Worm (Caenorhabditis elegans) whole organism, young adult: ENCODE results near the gene met-2.
A peak's percentile ranks its signal among the peaks of the same experiment; 100 is the strongest.

Experiments
- B0019.2 ChIP-seq: fragments of 200-800 bp; sonication (Bioruptor generic); conservative IDR thresholded peaks from 2 replicates; pipeline ENCODE4 v1.3.6; 2022; ENCODE audit warnings: missing genetic modification reagents, missing genetic modification characterization, missing compliant biosample characterization
- F57C9.4 ChIP-seq: sonication (generic microtip); optimal IDR thresholded peaks from 2 replicates; lab custom pipeline; 2017; ENCODE audit warnings: mild to moderate bottlenecking, missing genetic modification characterization, missing compliant biosample characterization
- Y53F4B.3 ChIP-seq: fragments of 200-800 bp; sonication (Bioruptor generic); IDR thresholded peaks from 2 replicates; pipeline ENCODE4 v1.3.6; 2022; ENCODE audit warnings: missing genetic modification reagents, missing genetic modification characterization, missing compliant biosample characterization
- Y53G8AR.9 ChIP-seq: fragments of 200-800 bp; sonication (Bioruptor generic); conservative IDR thresholded peaks from 2 replicates; pipeline ENCODE4 v1.3.6; 2022; ENCODE audit warnings: missing genetic modification reagents, missing genetic modification characterization, missing compliant biosample characterization
- Y79H2A.3 ChIP-seq: fragments of 200-800 bp; sonication (Bioruptor generic); conservative IDR thresholded peaks from 2 replicates; pipeline ENCODE4 v1.3.6; 2022; ENCODE audit warnings: missing genetic modification reagents, missing genetic modification characterization, missing compliant biosample characterization
- ama-1 ChIP-seq, 3 experiments: fragments of 150-350 bp in 1 of 3; sonication (generic microtip) in 2 of 3; optimal IDR thresholded peaks; 2 replicates each; lab custom pipeline; 2014 to 2018; ENCODE audit warnings: missing biosample characterization in 2 of 3, missing genetic modification characterization in 2 of 3, missing genetic modification reagents in 2 of 3
- aptf-2 ChIP-seq: fragments of 200-800 bp; sonication (Bioruptor generic); conservative IDR thresholded peaks from 2 replicates; pipeline ENCODE4 v1.3.6; 2022; ENCODE audit warnings: missing genetic modification reagents, missing genetic modification characterization, missing compliant biosample characterization
- bed-1 ChIP-seq: fragments of 200-800 bp; sonication (Bioruptor generic); IDR thresholded peaks from 2 replicates; pipeline ENCODE4 v1.3.6; 2022; ENCODE audit warnings: missing genetic modification reagents, missing genetic modification characterization, missing compliant biosample characterization
- bed-2 ChIP-seq: fragments of 200-800 bp; sonication (Bioruptor generic); IDR thresholded peaks from 2 replicates; pipeline ENCODE4 v1.3.6; 2022; ENCODE audit warnings: missing genetic modification reagents, missing genetic modification characterization, missing compliant biosample characterization
- cebp-1 ChIP-seq, 2 experiments: fragments of 200-800 bp in 1 of 2; sonication (Bioruptor generic) in 1 of 2; sonication (generic microtip) in 1 of 2; IDR thresholded peaks in 1 of 2; optimal IDR thresholded peaks in 1 of 2; 2 replicates each; pipeline versions ENCODE4 v1.3.6 to Lab custom; 2017 to 2022; ENCODE audit warnings: missing compliant biosample characterization in 2 of 2, missing genetic modification characterization in 2 of 2, mild to moderate bottlenecking in 1 of 2, missing genetic modification reagents in 1 of 2, moderate library complexity in 1 of 2
- ceh-100 ChIP-seq: fragments of 200-800 bp; sonication (Bioruptor generic); IDR thresholded peaks from 2 replicates; pipeline ENCODE4 v1.3.6; 2022; ENCODE audit warnings: missing genetic modification reagents, missing genetic modification characterization, missing compliant biosample characterization
- ceh-40 ChIP-seq: fragments of 200-800 bp; sonication (Bioruptor generic); IDR thresholded peaks from 2 replicates; pipeline ENCODE4 v1.3.6; 2022; ENCODE audit warnings: missing genetic modification characterization, missing compliant biosample characterization
- ceh-58 ChIP-seq: fragments of 200-800 bp; sonication (Bioruptor generic); IDR thresholded peaks from 2 replicates; pipeline ENCODE4 v1.3.6; 2022; ENCODE audit warnings: missing genetic modification characterization, missing compliant biosample characterization
- ceh-79 ChIP-seq: sonication (generic microtip); optimal IDR thresholded peaks from 2 replicates; lab custom pipeline; 2017; ENCODE audit warnings: mild to moderate bottlenecking, missing genetic modification characterization, missing compliant biosample characterization
- chd-7 ChIP-seq: sonication (generic microtip); optimal IDR thresholded peaks from 2 replicates; lab custom pipeline; 2016; ENCODE audit warnings: mild to moderate bottlenecking, missing genetic modification characterization, moderate library complexity, missing compliant biosample characterization
- dox-1 ChIP-seq: fragments of 200-800 bp; sonication (Bioruptor generic); IDR thresholded peaks from 2 replicates; pipeline ENCODE4 v1.3.6; 2022; ENCODE audit warnings: missing genetic modification reagents, missing genetic modification characterization, missing compliant biosample characterization
- dpl-1 ChIP-seq: fragments of 150-350 bp; optimal IDR thresholded peaks from 2 replicates; lab custom pipeline; 2014; ENCODE audit warnings: missing biosample characterization, missing genetic modification reagents, missing genetic modification characterization
- egl-18 ChIP-seq: fragments of 200-800 bp; sonication (Bioruptor generic); IDR thresholded peaks from 2 replicates; pipeline ENCODE4 v1.3.6; 2022; ENCODE audit warnings: missing genetic modification reagents, missing genetic modification characterization, missing compliant biosample characterization
- egl-44 ChIP-seq: fragments of 200-800 bp; sonication (Bioruptor generic); IDR thresholded peaks from 2 replicates; pipeline ENCODE4 v1.3.6; 2022; ENCODE audit warnings: missing genetic modification reagents, missing genetic modification characterization, missing compliant biosample characterization
- ekl-4 ChIP-seq: fragments of 200-800 bp; sonication (Bioruptor generic); IDR thresholded peaks from 2 replicates; pipeline ENCODE4 v1.3.6; 2022; ENCODE audit warnings: missing genetic modification reagents, missing genetic modification characterization, missing compliant biosample characterization
- ets-4 ChIP-seq: fragments of 200-800 bp; sonication (Bioruptor generic); optimal IDR thresholded peaks from 2 replicates; lab custom pipeline; 2018; ENCODE audit warnings: mild to moderate bottlenecking, missing genetic modification characterization, missing compliant biosample characterization
- hlh-26 ChIP-seq: fragments of 200-800 bp; sonication (Bioruptor generic); conservative IDR thresholded peaks from 2 replicates; pipeline ENCODE4 v1.3.6; 2022; ENCODE audit warnings: missing genetic modification reagents, missing genetic modification characterization, missing compliant biosample characterization
- hrde-1 ChIP-seq: sonication (generic microtip); optimal IDR thresholded peaks from 2 replicates; lab custom pipeline; 2016; ENCODE audit warnings: missing genetic modification characterization, mild to moderate bottlenecking, missing compliant biosample characterization, moderate library complexity, missing genotype, missing genetic modification reagents, borderline replicate concordance
- lag-1 ChIP-seq: fragments of 200-800 bp; sonication (Bioruptor generic); IDR thresholded peaks from 2 replicates; pipeline ENCODE4 v1.3.6; 2022; ENCODE audit warnings: missing genetic modification reagents, missing genetic modification characterization, missing compliant biosample characterization
- let-526 ChIP-seq: fragments of 200-800 bp; sonication (Bioruptor generic); IDR thresholded peaks from 2 replicates; pipeline ENCODE4 v1.3.6; 2022; ENCODE audit warnings: missing genetic modification reagents, missing genetic modification characterization, missing compliant biosample characterization
- lin-35 ChIP-seq, 3 experiments: fragments of 150-350 bp in 2 of 3; sonication (generic microtip) in 1 of 3; optimal IDR thresholded peaks; 2 replicates each; lab custom pipeline; 2014 to 2018; ENCODE audit warnings: missing biosample characterization in 3 of 3, missing genetic modification characterization in 3 of 3, missing genetic modification reagents in 3 of 3
- lin-54 ChIP-seq: fragments of 200-800 bp; sonication (Bioruptor generic); optimal IDR thresholded peaks from 2 replicates; lab custom pipeline; 2018; ENCODE audit warnings: mild to moderate bottlenecking, missing genetic modification characterization, missing compliant biosample characterization
- lir-1 ChIP-seq: fragments of 200-800 bp; sonication (Bioruptor generic); conservative IDR thresholded peaks from 2 replicates; pipeline ENCODE4 v1.3.6; 2022; ENCODE audit warnings: missing genetic modification reagents, missing genetic modification characterization, missing compliant biosample characterization
- madf-6 ChIP-seq: fragments of 200-800 bp; sonication (Bioruptor generic); IDR thresholded peaks from 2 replicates; pipeline ENCODE4 v1.3.6; 2022; ENCODE audit warnings: missing genetic modification reagents, missing genetic modification characterization, missing compliant biosample characterization
- mcd-1 ChIP-seq: fragments of 200-800 bp; sonication (Bioruptor generic); IDR thresholded peaks from 2 replicates; pipeline ENCODE4 v1.3.6; 2022; ENCODE audit warnings: missing genetic modification reagents, missing genetic modification characterization, missing compliant biosample characterization
- nhr-120 ChIP-seq: fragments of 200-800 bp; sonication (Bioruptor generic); IDR thresholded peaks from 2 replicates; pipeline ENCODE4 v1.3.6; 2022; ENCODE audit warnings: missing genetic modification characterization, missing compliant biosample characterization
- nhr-80 ChIP-seq: sonication (generic microtip); optimal IDR thresholded peaks from 2 replicates; lab custom pipeline; 2016; ENCODE audit warnings: missing genetic modification characterization, missing compliant biosample characterization
- pbrm-1 ChIP-seq: fragments of 200-800 bp; sonication (Bioruptor generic); IDR thresholded peaks from 2 replicates; pipeline ENCODE4 v1.3.6; 2022; ENCODE audit warnings: missing genetic modification reagents, missing genetic modification characterization, missing compliant biosample characterization
- rcor-1 ChIP-seq: fragments of 200-800 bp; sonication (Bioruptor generic); IDR thresholded peaks from 2 replicates; pipeline ENCODE4 v1.3.6; 2022; ENCODE audit warnings: missing genetic modification reagents, missing genetic modification characterization, missing compliant biosample characterization
- sdz-38 ChIP-seq: sonication (generic microtip); optimal IDR thresholded peaks from 2 replicates; lab custom pipeline; 2016; ENCODE audit warnings: missing genotype, missing genetic modification characterization, missing compliant biosample characterization
- snpc-3.4 ChIP-seq: sonication (generic microtip); optimal IDR thresholded peaks from 2 replicates; lab custom pipeline; 2017; ENCODE audit warnings: missing genetic modification characterization, mild to moderate bottlenecking, missing compliant biosample characterization, antibody characterized with exemption, moderate library complexity, missing genotype, missing genetic modification reagents
- snpc-4 ChIP-seq, 5 experiments: fragments of 150-350 bp in 1 of 5; sonication (generic microtip) in 4 of 5; optimal IDR thresholded peaks; 2 replicates each; lab custom pipeline; 2014 to 2018; ENCODE audit warnings: missing genetic modification characterization in 5 of 5, missing biosample characterization in 3 of 5, antibody characterized with exemption in 2 of 5, mild to moderate bottlenecking in 2 of 5, missing compliant biosample characterization in 2 of 5, missing genotype in 2 of 5, moderate library complexity in 2 of 5, missing genetic modification reagents in 1 of 5
- sptf-2 ChIP-seq: fragments of 200-800 bp; sonication (Bioruptor generic); optimal IDR thresholded peaks from 2 replicates; lab custom pipeline; 2018; ENCODE audit warnings: mild to moderate bottlenecking, missing genetic modification characterization, missing compliant biosample characterization
- tlf-1 ChIP-seq: fragments of 200-800 bp; sonication (Bioruptor generic); optimal IDR thresholded peaks from 2 replicates; lab custom pipeline; 2018; ENCODE audit warnings: mild to moderate bottlenecking, missing genetic modification characterization, missing compliant biosample characterization
- zfh-2 ChIP-seq: fragments of 200-800 bp; sonication (Bioruptor generic); conservative IDR thresholded peaks from 2 replicates; pipeline ENCODE4 v1.3.6; 2022; ENCODE audit warnings: missing genetic modification reagents, missing genetic modification characterization, missing compliant biosample characterization
- zim-3 ChIP-seq: sonication (generic microtip); optimal IDR thresholded peaks from 2 replicates; lab custom pipeline; 2017; ENCODE audit warnings: mild to moderate bottlenecking, missing genetic modification characterization, moderate library complexity, missing compliant biosample characterization

The met-2 gene

ce11 chrIII:8358213-8358672, 16.9 kb upstream of the met-2 start, which contains the start of the genes R05D3.8 and rfp-1 (continued):
- TF ChIP-seq zfh-2 (GFP tag; lab: Robert Waterston, UW) (no peak), snpc-4 (GFP tag; optimal IDR thresholded peaks at IDR 0.05; lab: Kevin White, UChicago) (no peak), snpc-4 (tag; optimal IDR thresholded peaks at IDR 0.05; lab: Kevin White, UChicago) (peak in 1 of 4 experiments; percentile 63), nhr-120 (no peak), let-526 (GFP tag; lab: Robert Waterston, UW) (no peak), lir-1 (GFP tag; lab: Robert Waterston, UW) (no peak; the same call in 1 of the 2 replicates), lag-1 (GFP tag; lab: Robert Waterston, UW) (no peak), Y79H2A.3 (GFP tag; lab: Robert Waterston, UW) (0 out of 2 replicates have a peak, but pooled peaks have one; percentile 50), ekl-4 (GFP tag; lab: Robert Waterston, UW) (peak; percentile 49; the same call in 1 of the 2 replicates), ceh-100 (no peak), ama-1 (optimal IDR thresholded peaks at IDR 0.05; lab: Kevin White, UChicago) (no peak), ama-1 (GFP tag; optimal IDR thresholded peaks at IDR 0.05; lab: Kevin White, UChicago) (peak in 1 of 2 experiments; percentile 14), pbrm-1 (GFP tag; lab: Robert Waterston, UW) (0 out of 2 replicates have a peak, but pooled peaks have one; percentile 34), tlf-1 (peak; percentile 12), ceh-40 (GFP tag; lab: Robert Waterston, UW) (no peak), madf-6 (peak; percentile 87), snpc-3.4 (no peak), cebp-1 (GFP tag; IDR thresholded peaks at IDR 0.05; lab: Robert Waterston, UW) (no peak), cebp-1 (tag; optimal IDR thresholded peaks at IDR 0.05; lab: Kevin White, UChicago) (peak; percentile 67), egl-44 (no peak), ets-4 (GFP tag; lab: Kevin White, UChicago) (no peak), nhr-80 (tag; lab: Kevin White, UChicago) (peak; percentile 31), sdz-38 (tag; lab: Kevin White, UChicago) (no peak), bed-1 (GFP tag; lab: Robert Waterston, UW) (no peak), aptf-2 (GFP tag; lab: Robert Waterston, UW) (no peak), zim-3 (no peak), F57C9.4 (no peak), lin-35 (GFP tag; optimal IDR thresholded peaks at IDR 0.05; lab: Kevin White, UChicago) (peak in 1 of 3 experiments; percentile 73), B0019.2 (GFP tag; lab: Robert Waterston, UW) (0 out of 2 replicates have a peak, but pooled peaks have one; percentile 8), ceh-58 (GFP tag; lab: Robert Waterston, UW) (no peak), dpl-1 (peak; percentile 28), lin-54 (peak; percentile 81), dox-1 (GFP tag; lab: Robert Waterston, UW) (peak; percentile 79), Y53G8AR.9 (GFP tag; lab: Robert Waterston, UW) (0 out of 2 replicates have a peak, but pooled peaks have one; percentile 50), hlh-26 (GFP tag; lab: Robert Waterston, UW) (no peak), Y53F4B.3 (GFP tag; lab: Robert Waterston, UW) (no peak), mcd-1 (GFP tag; lab: Robert Waterston, UW) (peak; percentile 50; the same call in 1 of the 2 replicates), hrde-1 (tag; lab: Kevin White, UChicago) (no peak), egl-18 (GFP tag; lab: Robert Waterston, UW) (no peak), sptf-2 (GFP tag; lab: Kevin White, UChicago) (no peak), bed-2 (GFP tag; lab: Robert Waterston, UW) (no peak), rcor-1 (GFP tag; lab: Robert Waterston, UW) (peak; percentile 55), chd-7 (tag; lab: Kevin White, UChicago) (no peak), ceh-79 (no peak)
